Worm (Caenorhabditis elegans) whole organism, young adult: ENCODE measurements around the gene elmd-1.

Experiments used
- B0261.1 ChIP-seq: sonication (generic microtip); optimal IDR thresholded peaks from 2 replicates; lab custom pipeline; 2016; ENCODE audit warnings: mild to moderate bottlenecking, missing genetic modification characterization, moderate library complexity, missing compliant biosample characterization
- F33H1.4 ChIP-seq: fragments of 200-800 bp; sonication (Bioruptor generic); IDR thresholded peaks from 2 replicates; pipeline ENCODE4 v1.3.6; 2022; ENCODE audit warnings: missing genetic modification reagents, missing genetic modification characterization, missing compliant biosample characterization
- F52B5.7 ChIP-seq: sonication (generic microtip); optimal IDR thresholded peaks from 2 replicates; lab custom pipeline; 2016; ENCODE audit warnings: mild to moderate bottlenecking, missing genetic modification characterization, missing compliant biosample characterization
- K11D2.4 ChIP-seq: fragments of 200-800 bp; sonication (Bioruptor generic); IDR thresholded peaks from 2 replicates; pipeline ENCODE4 v1.3.6; 2022; ENCODE audit warnings: missing genetic modification reagents, missing genetic modification characterization, missing compliant biosample characterization
- K12H6.12 ChIP-seq: fragments of 200-800 bp; sonication (Bioruptor generic); optimal IDR thresholded peaks from 2 replicates; lab custom pipeline; 2018; ENCODE audit warnings: mild to moderate bottlenecking, missing genetic modification characterization, missing compliant biosample characterization
- T26A5.8 ChIP-seq: sonication (generic microtip); optimal IDR thresholded peaks from 2 replicates; lab custom pipeline; 2016; ENCODE audit warnings: missing genetic modification characterization, missing compliant biosample characterization
- atf-7 ChIP-seq: sonication (generic microtip); optimal IDR thresholded peaks from 2 replicates; lab custom pipeline; 2017; ENCODE audit warnings: mild to moderate bottlenecking, missing genetic modification characterization, missing compliant biosample characterization
- bed-1 ChIP-seq: fragments of 200-800 bp; sonication (Bioruptor generic); IDR thresholded peaks from 2 replicates; pipeline ENCODE4 v1.3.6; 2022; ENCODE audit warnings: missing genetic modification reagents, missing genetic modification characterization, missing compliant biosample characterization
- bed-2 ChIP-seq: fragments of 200-800 bp; sonication (Bioruptor generic); IDR thresholded peaks from 2 replicates; pipeline ENCODE4 v1.3.6; 2022; ENCODE audit warnings: missing genetic modification reagents, missing genetic modification characterization, missing compliant biosample characterization
- ceh-40 ChIP-seq: fragments of 200-800 bp; sonication (Bioruptor generic); IDR thresholded peaks from 2 replicates; pipeline ENCODE4 v1.3.6; 2022; ENCODE audit warnings: missing genetic modification characterization, missing compliant biosample characterization
- ceh-79 ChIP-seq: sonication (generic microtip); optimal IDR thresholded peaks from 2 replicates; lab custom pipeline; 2017; ENCODE audit warnings: mild to moderate bottlenecking, missing genetic modification characterization, missing compliant biosample characterization
- ceh-91 ChIP-seq: fragments of 200-800 bp; sonication (Bioruptor generic); IDR thresholded peaks from 2 replicates; pipeline ENCODE4 v1.3.6; 2022; ENCODE audit warnings: missing genetic modification reagents, missing genetic modification characterization, missing compliant biosample characterization
- dpff-1 ChIP-seq: sonication (generic microtip); optimal IDR thresholded peaks from 2 replicates; lab custom pipeline; 2017; ENCODE audit warnings: mild to moderate bottlenecking, missing genetic modification characterization, missing compliant biosample characterization
- ets-4 ChIP-seq: fragments of 200-800 bp; sonication (Bioruptor generic); optimal IDR thresholded peaks from 2 replicates; lab custom pipeline; 2018; ENCODE audit warnings: mild to moderate bottlenecking, missing genetic modification characterization, missing compliant biosample characterization
- hmg-1.2 ChIP-seq: fragments of 200-800 bp; sonication (Bioruptor generic); IDR thresholded peaks from 2 replicates; pipeline ENCODE4 v1.3.6; 2022; ENCODE audit warnings: missing genetic modification reagents, missing genetic modification characterization, missing compliant biosample characterization
- hrde-1 ChIP-seq: sonication (generic microtip); optimal IDR thresholded peaks from 2 replicates; lab custom pipeline; 2016; ENCODE audit warnings: missing genetic modification characterization, mild to moderate bottlenecking, missing compliant biosample characterization, moderate library complexity, missing genotype, missing genetic modification reagents, borderline replicate concordance
- lin-54 ChIP-seq: fragments of 200-800 bp; sonication (Bioruptor generic); optimal IDR thresholded peaks from 2 replicates; lab custom pipeline; 2018; ENCODE audit warnings: mild to moderate bottlenecking, missing genetic modification characterization, missing compliant biosample characterization
- lir-1 ChIP-seq: fragments of 200-800 bp; sonication (Bioruptor generic); conservative IDR thresholded peaks from 2 replicates; pipeline ENCODE4 v1.3.6; 2022; ENCODE audit warnings: missing genetic modification reagents, missing genetic modification characterization, missing compliant biosample characterization
- lsl-1 ChIP-seq: fragments of 200-800 bp; sonication (Bioruptor generic); optimal IDR thresholded peaks from 2 replicates; lab custom pipeline; 2018; ENCODE audit warnings: mild to moderate bottlenecking, missing genetic modification characterization, moderate library complexity, missing compliant biosample characterization
- lsy-27 ChIP-seq: sonication (generic microtip); optimal IDR thresholded peaks from 2 replicates; lab custom pipeline; 2017; ENCODE audit warnings: missing genetic modification characterization, mild to moderate bottlenecking, missing compliant biosample characterization, antibody characterized with exemption, missing genotype, borderline replicate concordance; ENCODE audit not compliant: insufficient read depth
- madf-8 ChIP-seq: fragments of 200-800 bp; sonication (Bioruptor generic); conservative IDR thresholded peaks from 2 replicates; pipeline ENCODE4 v1.3.6; 2022; ENCODE audit warnings: missing genetic modification reagents, missing genetic modification characterization, missing compliant biosample characterization
- mel-28 ChIP-seq: sonication (generic microtip); optimal IDR thresholded peaks from 2 replicates; lab custom pipeline; 2016; ENCODE audit warnings: borderline replicate concordance, mild to moderate bottlenecking, missing genetic modification characterization, missing compliant biosample characterization
- nhr-90 ChIP-seq: sonication (generic microtip); optimal IDR thresholded peaks from 2 replicates; lab custom pipeline; 2016; ENCODE audit warnings: missing genotype, mild to moderate bottlenecking, missing genetic modification characterization, missing compliant biosample characterization
- rcor-1 ChIP-seq: fragments of 200-800 bp; sonication (Bioruptor generic); IDR thresholded peaks from 2 replicates; pipeline ENCODE4 v1.3.6; 2022; ENCODE audit warnings: missing genetic modification reagents, missing genetic modification characterization, missing compliant biosample characterization
- rpc-1 ChIP-seq, 2 experiments: fragments of 150-350 bp in 1 of 2; sonication (generic microtip) in 1 of 2; optimal IDR thresholded peaks; 2 replicates each; lab custom pipeline; 2014 to 2018; ENCODE audit warnings: missing biosample characterization in 1 of 2, missing genetic modification characterization in 1 of 2, missing genetic modification reagents in 1 of 2, missing genotype in 1 of 2
- sdz-38 ChIP-seq: sonication (generic microtip); optimal IDR thresholded peaks from 2 replicates; lab custom pipeline; 2016; ENCODE audit warnings: missing genotype, missing genetic modification characterization, missing compliant biosample characterization
- snpc-3.4 ChIP-seq: sonication (generic microtip); optimal IDR thresholded peaks from 2 replicates; lab custom pipeline; 2017; ENCODE audit warnings: missing genetic modification characterization, mild to moderate bottlenecking, missing compliant biosample characterization, antibody characterized with exemption, moderate library complexity, missing genotype, missing genetic modification reagents
- tbp1 ChIP-seq: fragments of 200-800 bp; sonication (Bioruptor generic); optimal IDR thresholded peaks from 2 replicates; lab custom pipeline; 2018; ENCODE audit warnings: mild to moderate bottlenecking, missing genetic modification characterization, missing compliant biosample characterization
- zfh-2 ChIP-seq: fragments of 200-800 bp; sonication (Bioruptor generic); conservative IDR thresholded peaks from 2 replicates; pipeline ENCODE4 v1.3.6; 2022; ENCODE audit warnings: missing genetic modification reagents, missing genetic modification characterization, missing compliant biosample characterization
- ztf-26 ChIP-seq: sonication (generic microtip); optimal IDR thresholded peaks from 2 replicates; lab custom pipeline; 2017; ENCODE audit warnings: missing genetic modification characterization, missing compliant biosample characterization
- ztf-28 ChIP-seq: fragments of 200-800 bp; sonication (Bioruptor generic); IDR thresholded peaks from 2 replicates; pipeline ENCODE4 v1.3.6; 2022; ENCODE audit warnings: missing genetic modification reagents, missing genetic modification characterization, missing compliant biosample characterization

Gene elmd-1

DNA sequence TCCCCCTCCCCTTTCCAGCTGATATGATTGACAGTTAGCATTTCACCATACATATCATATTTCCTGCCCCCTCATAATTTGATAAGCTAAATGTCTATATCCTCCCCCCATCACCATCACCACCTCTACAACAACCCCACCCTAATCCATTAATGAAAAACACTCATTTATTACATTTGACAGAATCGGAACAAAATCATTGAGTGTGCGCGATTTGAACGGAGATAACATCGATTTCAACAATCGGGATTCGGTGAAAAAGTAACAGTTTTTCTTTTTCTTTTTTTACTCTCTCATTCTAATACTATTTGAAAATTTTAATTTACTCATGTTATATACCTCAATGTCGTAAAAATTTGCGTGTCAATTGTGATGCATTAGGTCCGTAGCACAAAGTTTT is 43.9 kb upstream of the elmd-1 start:
- TF ChIP-seq bed-1 (no peak), T26A5.8 (tag; lab: Kevin White, UChicago) (no peak), ceh-40 (GFP tag; lab: Robert Waterston, UW) (no peak), zfh-2 (GFP tag; lab: Robert Waterston, UW) (no peak), atf-7 (tag; lab: Kevin White, UChicago) (no peak), mel-28 (no peak), bed-2 (no peak)

DNA sequence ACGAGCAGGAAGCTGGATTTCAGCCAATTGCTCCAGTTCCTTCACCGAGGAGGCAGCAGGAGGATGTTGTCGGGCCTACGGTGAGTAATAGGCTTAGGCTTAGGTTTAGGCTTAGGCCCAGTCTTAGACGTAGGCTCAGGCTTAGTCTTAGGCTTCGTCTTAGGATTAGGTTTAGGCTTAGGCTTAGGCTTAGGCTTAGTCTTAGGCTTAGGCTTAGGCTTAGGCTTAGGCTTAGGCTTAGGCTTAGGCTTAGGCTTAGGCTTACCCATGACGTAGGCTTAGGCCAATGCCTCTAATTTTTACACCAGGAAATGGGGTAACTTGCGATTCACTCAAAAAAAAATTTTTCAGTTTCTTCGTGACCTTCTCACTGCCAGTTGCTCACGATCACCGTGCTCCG is 43.1 kb upstream of the elmd-1 start:
- no peak for TF ChIP-seq ceh-79 (tag; lab: Kevin White, UChicago)
- TF ChIP-seq rcor-1 (GFP tag; lab: Robert Waterston, UW) = peak; percentile 41; the same call in 1 of the 2 replicates
- TF ChIP-seq, all 124 proteins: peak for 1

DNA sequence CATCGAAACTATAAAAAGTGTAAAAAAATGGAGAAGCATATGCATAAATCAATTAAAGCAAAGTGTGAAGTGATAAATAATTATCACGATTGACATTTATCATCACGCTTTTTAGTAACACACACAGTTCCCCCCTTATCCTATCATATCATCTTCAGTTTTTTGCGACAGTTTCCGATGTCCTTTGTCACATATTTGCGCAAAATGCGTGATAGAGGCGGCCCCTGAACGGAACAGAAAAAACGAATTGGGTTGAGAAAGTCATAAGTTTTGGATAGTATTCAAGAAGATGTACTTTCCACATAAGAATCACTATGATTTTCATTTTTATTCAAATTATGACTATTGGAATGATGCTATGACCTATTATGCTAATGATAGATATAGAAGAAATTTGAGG is 40.7 kb upstream of the elmd-1 start:
- TF ChIP-seq ztf-26 (tag; lab: Kevin White, UChicago) (no peak), K12H6.12 (tag; lab: Kevin White, UChicago) (no peak), ets-4 (GFP tag; lab: Kevin White, UChicago) (no peak), tbp1 (GFP tag; lab: Kevin White, UChicago) (no peak), lir-1 (no peak), lin-54 (GFP tag; lab: Kevin White, UChicago) (no peak), hmg-1.2 (no peak), madf-8 (no peak), nhr-90 (tag; lab: Kevin White, UChicago) (no peak), dpff-1 (no peak), K11D2.4 (GFP tag; lab: Robert Waterston, UW) (no peak), ceh-91 (GFP tag; lab: Robert Waterston, UW) (no peak), B0261.1 (tag; lab: Kevin White, UChicago) (no peak)

DNA sequence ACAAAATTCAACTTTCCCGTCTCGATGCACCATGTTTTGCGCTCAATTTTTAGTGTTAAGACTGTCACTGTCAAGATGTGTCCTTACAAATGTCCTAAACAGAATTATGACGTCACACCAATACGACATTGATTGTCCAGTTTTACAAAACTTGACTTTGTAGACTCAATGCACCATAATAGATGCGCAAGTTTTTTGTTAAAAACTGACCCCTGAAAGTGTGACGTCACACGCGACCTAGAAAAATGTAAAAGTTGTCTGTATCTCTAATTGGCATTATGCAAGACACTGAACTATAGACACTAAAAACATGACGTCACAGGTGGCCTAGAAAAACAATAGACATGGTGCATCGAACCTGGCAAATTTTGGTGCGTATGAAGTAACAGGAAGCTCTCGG is 38.6 kb upstream of the elmd-1 start:
- TF ChIP-seq sdz-38 (tag; lab: Kevin White, UChicago) (no peak), F52B5.7 (tag; lab: Kevin White, UChicago) (no peak), lsy-27 (tag; lab: Kevin White, UChicago) (no peak)

DNA sequence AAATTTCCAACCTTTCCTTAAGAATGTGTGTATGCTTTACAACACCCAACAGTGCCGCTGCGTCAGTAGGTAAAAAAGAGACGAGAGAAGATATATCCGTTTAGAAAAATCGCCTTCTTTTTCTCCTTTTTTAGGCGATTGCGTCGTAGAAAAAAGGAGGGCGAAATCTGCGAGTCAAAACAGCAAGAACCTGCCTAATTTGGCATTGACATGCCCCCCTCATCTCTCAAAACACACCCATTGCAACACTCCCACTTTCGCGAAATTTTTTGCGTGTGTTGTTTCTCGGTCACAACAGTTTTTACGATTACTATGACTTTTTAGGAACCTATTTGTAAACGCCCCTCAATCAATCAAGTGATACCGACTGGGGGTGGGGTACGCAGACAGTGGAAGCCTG is 38.0 kb upstream of the elmd-1 start:
- TF ChIP-seq hrde-1 (tag; lab: Kevin White, UChicago) = no peak

DNA sequence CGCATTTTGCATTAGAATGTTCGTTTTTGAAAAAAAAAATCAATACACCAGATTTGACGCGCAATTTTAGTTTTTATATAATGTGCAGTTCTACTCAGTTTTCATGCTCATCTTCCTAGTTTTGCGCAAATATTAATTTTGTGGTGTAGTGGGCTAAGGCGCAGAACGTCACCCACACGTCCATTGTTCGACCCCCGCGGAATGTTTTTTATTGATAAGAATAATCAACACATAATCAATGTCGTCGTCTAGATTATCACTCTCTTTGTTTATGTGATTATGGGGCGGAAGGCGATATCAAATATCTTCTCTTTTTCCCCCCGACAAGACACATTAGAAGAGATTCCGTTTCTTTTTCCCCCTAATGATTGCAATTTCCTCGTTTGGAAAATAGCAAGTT is 33.9 kb upstream of the elmd-1 start:
- TF ChIP-seq tbp1 (GFP tag; lab: Kevin White, UChicago) (peak; percentile 79), rpc-1 (optimal IDR thresholded peaks at IDR 0.05; lab: Kevin White, UChicago) (peak; percentile 44), rpc-1 (tag; optimal IDR thresholded peaks at IDR 0.05; lab: Kevin White, UChicago) (peak; percentile 71), ztf-28 (GFP tag; lab: Robert Waterston, UW) (no peak), F33H1.4 (GFP tag; lab: Robert Waterston, UW) (0 out of 2 replicates have a peak, but pooled peaks have one; percentile 23), lsl-1 (GFP tag; lab: Kevin White, UChicago) (peak; percentile 4), snpc-3.4 (no peak), hmg-1.2 (0 out of 2 replicates have a peak, but pooled peaks have one; percentile 16), dpff-1 (no peak), B0261.1 (tag; lab: Kevin White, UChicago) (peak; percentile 49)
- TF ChIP-seq, all 124 proteins: peak for 6
